Fruit fly (Drosophila melanogaster): ENCODE results near the gene CG31251.

CG31251 gene

DNA sequence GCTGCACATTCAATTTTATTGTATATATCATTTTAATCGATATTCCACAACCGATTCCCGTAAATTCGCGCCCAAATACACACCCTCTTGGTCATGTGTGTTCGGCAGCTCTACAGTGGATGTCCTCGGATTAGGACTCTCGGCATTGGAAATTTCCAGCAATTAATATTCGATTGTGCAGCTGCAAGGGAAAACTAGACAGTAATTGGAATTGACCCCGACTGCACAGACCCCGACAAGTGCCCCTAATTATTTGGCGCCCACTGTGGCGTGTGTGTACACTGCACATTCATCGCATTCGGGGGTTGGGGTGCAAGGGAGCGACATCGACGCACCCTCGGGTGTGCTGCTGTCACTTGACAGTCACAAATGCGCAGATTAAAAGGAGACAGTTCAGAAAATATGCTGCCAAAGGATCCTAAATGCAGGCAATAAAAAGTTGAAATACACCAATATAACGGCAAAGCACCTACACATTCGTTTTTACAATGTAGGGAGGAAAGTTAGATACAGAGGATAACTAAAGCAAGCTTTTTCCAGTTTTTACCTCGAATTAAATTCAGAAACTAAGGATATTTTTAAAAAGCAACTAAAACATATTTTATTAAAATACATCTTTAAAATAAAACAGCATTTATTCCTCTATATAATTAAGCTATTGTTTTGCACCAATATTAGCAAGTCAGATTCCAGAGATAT, 24.2 kb upstream of the CG31251 start (continued):
- no peak for TF ChIP-seq Dip2 (GFP tag; IDR thresholded peaks at IDR 0.05)
- TF ChIP-seq Sox100B (GFP tag; optimal IDR thresholded peaks at IDR 0.05) = no peak
- TF ChIP-seq B-H2 (GFP tag; optimal IDR thresholded peaks at IDR 0.05) = no peak
- TF ChIP-seq lmd (GFP tag; IDR thresholded peaks at IDR 0.05) = 0 out of 2 replicates have a peak, but pooled peaks have one; percentile 19
- TF ChIP-seq dysf (GFP tag; IDR thresholded peaks at IDR 0.05) = no peak
- no peak for TF ChIP-seq yki (optimal IDR thresholded peaks at IDR 0.05)
- TF ChIP-seq Meics (GFP tag; optimal IDR thresholded peaks at IDR 0.05) = no peak
- no peak for TF ChIP-seq CG13894 (tag; optimal IDR thresholded peaks at IDR 0.05)
- no peak for TF ChIP-seq CG4404 (GFP tag; IDR thresholded peaks at IDR 0.05)
- TF ChIP-seq Dp (GFP tag; optimal IDR thresholded peaks at IDR 0.05) = no peak
- 0 out of 3 replicates have a peak, but pooled peaks have one; percentile 47 for TF ChIP-seq zfh1 (GFP tag; IDR thresholded peaks at IDR 0.05)
- TF ChIP-seq Optix (GFP tag; IDR thresholded peaks at IDR 0.05) = peak; percentile 39; the same call in 1 of the 3 replicates
- peak; percentile 18 for TF ChIP-seq CG4707 (GFP tag; optimal IDR thresholded peaks at IDR 0.05)
- TF ChIP-seq Dll (GFP tag; IDR thresholded peaks at IDR 0.05; ENCODE audit: partially characterized antibody) = no peak
- peak; percentile 85 for TF ChIP-seq CG11696 (GFP tag; IDR thresholded peaks at IDR 0.05)
- TF ChIP-seq CG17829 (tag; optimal IDR thresholded peaks at IDR 0.05) = no peak
- TF ChIP-seq eve (GFP tag; optimal IDR thresholded peaks at IDR 0.05) = no peak
- no peak for TF ChIP-seq CG11560 (tag; IDR thresholded peaks at IDR 0.05)
- TF ChIP-seq H15 (GFP tag; IDR thresholded peaks at IDR 0.05) = 0 out of 3 replicates have a peak, but pooled peaks have one; percentile 41
- TF ChIP-seq Gsc (GFP tag; IDR thresholded peaks at IDR 0.05) = no peak
- TF ChIP-seq HLH4C (GFP tag; IDR thresholded peaks at IDR 0.05; ENCODE audit: partially characterized antibody) = no peak
- TF ChIP-seq CG11093 (GFP tag; IDR thresholded peaks at IDR 0.05) = no peak
- no peak for TF ChIP-seq CG12219 (GFP tag; optimal IDR thresholded peaks at IDR 0.05)
- 0 out of 2 replicates have a peak, but pooled peaks have one; percentile 23 for TF ChIP-seq CG10366 (GFP tag; IDR thresholded peaks at IDR 0.05)
- no peak for TF ChIP-seq wdn (GFP tag; IDR thresholded peaks at IDR 0.05)
- TF ChIP-seq dati (GFP tag; IDR thresholded peaks at IDR 0.05) = no peak
- TF ChIP-seq Hmr (GFP tag; optimal IDR thresholded peaks at IDR 0.05) = no peak
- TF ChIP-seq twi (tag; optimal IDR thresholded peaks at IDR 0.05) = no peak
- peak; percentile 18 for TF ChIP-seq tin (GFP tag; optimal IDR thresholded peaks at IDR 0.05)
- TF ChIP-seq pzg (GFP tag; optimal IDR thresholded peaks at IDR 0.05) = no peak
- TF ChIP-seq crol (GFP tag; IDR thresholded peaks at IDR 0.05) = no peak
- TF ChIP-seq CG34224 (GFP tag; IDR thresholded peaks at IDR 0.05; ENCODE audit: partially characterized antibody) = no peak
- no peak for TF ChIP-seq danr (GFP tag; IDR thresholded peaks at IDR 0.05)
- TF ChIP-seq crp (GFP tag; optimal IDR thresholded peaks at IDR 0.05) = no peak
- peak in 1 of 2 experiments; percentile 23 for TF ChIP-seq bsh (GFP tag; optimal IDR thresholded peaks at IDR 0.05)
- no peak for TF ChIP-seq klu (GFP tag; IDR thresholded peaks at IDR 0.05)
- TF ChIP-seq scrt (GFP tag; optimal IDR thresholded peaks at IDR 0.05) = no peak
- no peak for TF ChIP-seq CG1602 (GFP tag; optimal IDR thresholded peaks at IDR 0.05)
- no peak for TF ChIP-seq bcd (GFP tag; optimal IDR thresholded peaks at IDR 0.05)
- TF ChIP-seq Hr78 (GFP tag; optimal IDR thresholded peaks at IDR 0.05) = no peak
- TF ChIP-seq nmo (GFP tag; optimal IDR thresholded peaks at IDR 0.05) = no peak
- TF ChIP-seq sna (GFP tag; IDR thresholded peaks at IDR 0.05; ENCODE audit: partially characterized antibody) = no peak
- no peak for TF ChIP-seq CG17912 (GFP tag; optimal IDR thresholded peaks at IDR 0.05)
- TF ChIP-seq seq (GFP tag; IDR thresholded peaks at IDR 0.05) = 0 out of 2 replicates have a peak, but pooled peaks have one; percentile 15
- peak; percentile 5 for TF ChIP-seq CG8388 (GFP tag; optimal IDR thresholded peaks at IDR 0.05)
- no peak for TF ChIP-seq CG10543 (GFP tag; optimal IDR thresholded peaks at IDR 0.05)
- 0 out of 3 replicates have a peak, but pooled peaks have one; percentile 54 for TF ChIP-seq CG2199 (GFP tag; IDR thresholded peaks at IDR 0.05)
- peak; percentile 45; the same call in 1 of the 2 replicates for TF ChIP-seq Awh (GFP tag; IDR thresholded peaks at IDR 0.05)
- no peak for TF ChIP-seq CG1647 (GFP tag; optimal IDR thresholded peaks at IDR 0.05)
- TF ChIP-seq CG17612 (GFP tag; IDR thresholded peaks at IDR 0.05) = no peak
